Fruit fly (Drosophila melanogaster) whole organism, prepupa: ENCODE results near the gene Proc.
A peak's percentile ranks its signal among the peaks of the same experiment; 100 is the strongest.

Source experiments
- Blimp-1 ChIP-seq: fragments of 200-800 bp; sonication (Bioruptor generic); optimal IDR thresholded peaks from 3 replicates; lab custom pipeline; 2017; ENCODE audit warnings: missing biosample characterization, missing genetic modification characterization, mild to moderate bottlenecking, moderate library complexity, missing genetic modification reagents
- CG10631 ChIP-seq: fragments of 200-800 bp; sonication (Bioruptor generic); optimal IDR thresholded peaks from 2 replicates; lab custom pipeline; 2016; ENCODE audit warnings: missing biosample characterization, missing genetic modification characterization
- CG10669 ChIP-seq: fragments of 200-800 bp; sonication (Bioruptor generic); optimal IDR thresholded peaks from 3 replicates; lab custom pipeline; 2018; ENCODE audit warnings: missing biosample characterization, mild to moderate bottlenecking, missing genetic modification characterization, moderate library complexity
- CG11294 ChIP-seq: fragments of 200-800 bp; sonication (Bioruptor generic); IDR thresholded peaks from 2 replicates; pipeline ENCODE4 v1.3.6; 2022; ENCODE audit warnings: missing biosample characterization, missing genetic modification characterization
- CG11762 ChIP-seq: fragments of 200-800 bp; sonication (Bioruptor generic); optimal IDR thresholded peaks from 3 replicates; lab custom pipeline; 2016; ENCODE audit warnings: missing biosample characterization, missing genetic modification characterization; ENCODE audit not compliant: insufficient read depth
- CG11902 ChIP-seq: fragments of 200-800 bp; sonication (Bioruptor generic); optimal IDR thresholded peaks from 3 replicates; lab custom pipeline; 2016; ENCODE audit warnings: missing biosample characterization, missing genetic modification characterization
- CG15336 ChIP-seq: fragments of 200-800 bp; sonication (Bioruptor generic); IDR thresholded peaks from 2 replicates; pipeline ENCODE4 v1.3.6; 2022; ENCODE audit warnings: missing biosample characterization, missing genetic modification characterization
- CG16779 ChIP-seq: fragments of 200-800 bp; sonication (Bioruptor generic); optimal IDR thresholded peaks from 3 replicates; lab custom pipeline; 2017; ENCODE audit warnings: missing biosample characterization, mild to moderate bottlenecking, missing genetic modification characterization
- CG3032 ChIP-seq: fragments of 200-800 bp; optimal IDR thresholded peaks from 2 replicates; lab custom pipeline; 2019; ENCODE audit warnings: missing biosample characterization, mild to moderate bottlenecking, missing genetic modification characterization, moderate library complexity
- CG31627 ChIP-seq: fragments of 200-800 bp; sonication (Bioruptor generic); optimal IDR thresholded peaks from 3 replicates; lab custom pipeline; 2016; ENCODE audit warnings: missing biosample characterization, missing genetic modification characterization
- CG32006 ChIP-seq: fragments of 200-800 bp; sonication (Bioruptor generic); optimal IDR thresholded peaks from 3 replicates; lab custom pipeline; 2017; ENCODE audit warnings: missing biosample characterization, mild to moderate bottlenecking, missing genetic modification characterization
- CG3919 ChIP-seq: fragments of 200-800 bp; sonication (Bioruptor generic); optimal IDR thresholded peaks from 3 replicates; lab custom pipeline; 2016; ENCODE audit warnings: missing biosample characterization, missing genetic modification characterization
- CG4318 ChIP-seq: fragments of 200-800 bp; sonication (Bioruptor generic); optimal IDR thresholded peaks from 3 replicates; lab custom pipeline; 2017; ENCODE audit warnings: missing biosample characterization, mild to moderate bottlenecking, missing genetic modification characterization
- CG6163 ChIP-seq: fragments of 200-800 bp; sonication (Bioruptor generic); IDR thresholded peaks from 3 replicates; pipeline ENCODE4 v1.3.6; 2022; ENCODE audit warnings: missing biosample characterization, missing genetic modification characterization
- CG6276 ChIP-seq: fragments of 200-800 bp; sonication (Bioruptor generic); optimal IDR thresholded peaks from 2 replicates; lab custom pipeline; 2017; ENCODE audit warnings: missing biosample characterization, mild to moderate bottlenecking, missing genetic modification characterization
- CG6792 ChIP-seq: fragments of 200-800 bp; sonication (Bioruptor generic); optimal IDR thresholded peaks from 3 replicates; lab custom pipeline; 2016; ENCODE audit warnings: missing biosample characterization, missing genetic modification characterization
- CG6808 ChIP-seq: fragments of 200-800 bp; sonication (Bioruptor generic); optimal IDR thresholded peaks from 3 replicates; lab custom pipeline; 2017; ENCODE audit warnings: missing biosample characterization, missing genetic modification characterization, mild to moderate bottlenecking, moderate library complexity, missing genetic modification reagents
- CG6854 ChIP-seq: fragments of 200-800 bp; sonication (Bioruptor generic); optimal IDR thresholded peaks from 2 replicates; lab custom pipeline; 2017; ENCODE audit warnings: missing biosample characterization, mild to moderate bottlenecking, missing genetic modification characterization
- CG7368 ChIP-seq: fragments of 200-800 bp; sonication (Bioruptor generic); optimal IDR thresholded peaks from 3 replicates; lab custom pipeline; 2016; ENCODE audit warnings: missing biosample characterization, missing genetic modification characterization
- CG8119 ChIP-seq: fragments of 200-800 bp; sonication (Bioruptor generic); IDR thresholded peaks from 3 replicates; pipeline ENCODE4 v1.3.6; 2022; ENCODE audit warnings: missing biosample characterization, missing genetic modification characterization
- CG8632 ChIP-seq: fragments of 200-800 bp; sonication (Bioruptor generic); optimal IDR thresholded peaks from 3 replicates; lab custom pipeline; 2016; ENCODE audit warnings: missing biosample characterization, missing genetic modification characterization
- Eip75B ChIP-seq: fragments of 200-800 bp; sonication (Bioruptor generic); optimal IDR thresholded peaks from 3 replicates; lab custom pipeline; 2016; ENCODE audit warnings: missing biosample characterization, missing genetic modification characterization
- Ets96B ChIP-seq: fragments of 200-800 bp; optimal IDR thresholded peaks from 2 replicates; lab custom pipeline; 2019; ENCODE audit warnings: missing biosample characterization, mild to moderate bottlenecking, missing genetic modification characterization, moderate library complexity
- Gug ChIP-seq: fragments of 200-800 bp; sonication (Bioruptor generic); IDR thresholded peaks from 2 replicates; pipeline ENCODE4 v1.3.6; 2022; ENCODE audit warnings: missing biosample characterization, missing genetic modification characterization
- Hr38 ChIP-seq: sonication (Bioruptor generic); optimal IDR thresholded peaks from 2 replicates; lab custom pipeline; 2016; ENCODE audit warnings: missing biosample characterization, missing genetic modification characterization
- Hr39 ChIP-seq: fragments of 200-800 bp; sonication (Bioruptor generic); optimal IDR thresholded peaks from 2 replicates; lab custom pipeline; 2016; ENCODE audit warnings: missing biosample characterization, missing genetic modification characterization
- Hr4 ChIP-seq: fragments of 200-800 bp; sonication (Bioruptor generic); optimal IDR thresholded peaks from 3 replicates; lab custom pipeline; 2016; ENCODE audit warnings: missing biosample characterization, missing genetic modification characterization
- OdsH ChIP-seq: fragments of 200-800 bp; sonication (Bioruptor generic); optimal IDR thresholded peaks from 3 replicates; lab custom pipeline; 2016; ENCODE audit warnings: missing biosample characterization, missing genetic modification characterization
- Smox ChIP-seq: fragments of 200-800 bp; sonication (Bioruptor generic); optimal IDR thresholded peaks from 3 replicates; lab custom pipeline; 2016; ENCODE audit warnings: missing biosample characterization, missing genetic modification characterization
- Sox102F ChIP-seq: fragments of 200-800 bp; sonication (Bioruptor generic); optimal IDR thresholded peaks from 2 replicates; lab custom pipeline; 2016; ENCODE audit warnings: missing biosample characterization, mild to moderate bottlenecking, missing genetic modification characterization
- achi ChIP-seq: fragments of 200-800 bp; sonication (Bioruptor generic); optimal IDR thresholded peaks from 3 replicates; lab custom pipeline; 2016; ENCODE audit warnings: missing biosample characterization, missing genetic modification characterization
- acj6 ChIP-seq: fragments of 200-800 bp; sonication (Bioruptor generic); optimal IDR thresholded peaks from 3 replicates; lab custom pipeline; 2016; ENCODE audit warnings: missing biosample characterization, missing genetic modification characterization
- cyc ChIP-seq: fragments of 200-800 bp; sonication (Bioruptor generic); optimal IDR thresholded peaks from 3 replicates; lab custom pipeline; 2016; ENCODE audit warnings: missing biosample characterization, missing genetic modification characterization
- dac ChIP-seq: fragments of 200-800 bp; sonication (Bioruptor generic); optimal IDR thresholded peaks from 2 replicates; lab custom pipeline; 2017; ENCODE audit warnings: missing biosample characterization, mild to moderate bottlenecking, missing genetic modification characterization
- dsx ChIP-seq: fragments of 200-800 bp; optimal IDR thresholded peaks from 3 replicates; lab custom pipeline; 2019; ENCODE audit warnings: missing biosample characterization, mild to moderate bottlenecking, missing genetic modification characterization, moderate library complexity; ENCODE audit not compliant: poor library complexity, severe bottlenecking
- eg ChIP-seq: fragments of 200-800 bp; sonication (Bioruptor generic); IDR thresholded peaks from 3 replicates; pipeline ENCODE4 v1.3.6; 2022; ENCODE audit warnings: missing biosample characterization, missing genetic modification characterization
- esn ChIP-seq: fragments of 200-800 bp; sonication (Bioruptor generic); optimal IDR thresholded peaks from 2 replicates; lab custom pipeline; 2016; ENCODE audit warnings: missing biosample characterization, mild to moderate bottlenecking, missing genetic modification characterization, moderate library complexity
- fd59A ChIP-seq: fragments of 200-800 bp; sonication (Bioruptor generic); optimal IDR thresholded peaks from 2 replicates; lab custom pipeline; 2017; ENCODE audit warnings: missing biosample characterization, mild to moderate bottlenecking, missing genetic modification characterization, missing genetic modification reagents
- fd85E ChIP-seq: fragments of 200-800 bp; sonication (Bioruptor generic); optimal IDR thresholded peaks from 3 replicates; lab custom pipeline; 2016; ENCODE audit warnings: missing biosample characterization, missing genetic modification characterization
- fkh ChIP-seq: fragments of 200-800 bp; sonication (Bioruptor generic); optimal IDR thresholded peaks from 3 replicates; lab custom pipeline; 2017; ENCODE audit warnings: missing biosample characterization, mild to moderate bottlenecking, missing genetic modification characterization, moderate library complexity
- lz ChIP-seq: fragments of 200-800 bp; sonication (Bioruptor generic); optimal IDR thresholded peaks from 3 replicates; lab custom pipeline; 2016; ENCODE audit warnings: missing biosample characterization, missing genetic modification characterization
- pdm3 ChIP-seq: fragments of 200-800 bp; sonication (Bioruptor generic); optimal IDR thresholded peaks from 3 replicates; lab custom pipeline; 2016; ENCODE audit warnings: missing biosample characterization, missing genetic modification characterization
- salr ChIP-seq, 2 experiments: fragments of 200-800 bp; sonication (Bioruptor generic); optimal IDR thresholded peaks; 3 replicates each; lab custom pipeline; 2016 to 2018; ENCODE audit warnings: missing biosample characterization in 2 of 2, missing genetic modification characterization in 2 of 2, mild to moderate bottlenecking in 1 of 2
- spab ChIP-seq: fragments of 200-800 bp; sonication (Bioruptor generic); optimal IDR thresholded peaks from 2 replicates; lab custom pipeline; 2017; ENCODE audit warnings: missing biosample characterization, mild to moderate bottlenecking, missing genetic modification characterization, missing genetic modification reagents
- ss ChIP-seq, 2 experiments: fragments of 200-800 bp; sonication (Bioruptor generic); optimal IDR thresholded peaks; 2 replicates in 1 of 2; 3 replicates in 1 of 2; lab custom pipeline; 2017 to 2018; ENCODE audit warnings: mild to moderate bottlenecking in 2 of 2, missing biosample characterization in 2 of 2, missing genetic modification characterization in 2 of 2, moderate library complexity in 1 of 2
- svp ChIP-seq: fragments of 200-800 bp; sonication (Bioruptor generic); peaks from one replicate; lab custom pipeline; 2016; ENCODE audit warnings: missing biosample characterization, missing genetic modification characterization
- topi ChIP-seq: fragments of 200-800 bp; sonication (Bioruptor generic); optimal IDR thresholded peaks from 3 replicates; lab custom pipeline; 2016; ENCODE audit warnings: missing biosample characterization, missing genetic modification characterization
- vri ChIP-seq: fragments of 200-800 bp; sonication (Bioruptor generic); optimal IDR thresholded peaks from 3 replicates; lab custom pipeline; 2016; ENCODE audit warnings: missing biosample characterization, mild to moderate bottlenecking, missing genetic modification characterization

Gene Proc

DNA sequence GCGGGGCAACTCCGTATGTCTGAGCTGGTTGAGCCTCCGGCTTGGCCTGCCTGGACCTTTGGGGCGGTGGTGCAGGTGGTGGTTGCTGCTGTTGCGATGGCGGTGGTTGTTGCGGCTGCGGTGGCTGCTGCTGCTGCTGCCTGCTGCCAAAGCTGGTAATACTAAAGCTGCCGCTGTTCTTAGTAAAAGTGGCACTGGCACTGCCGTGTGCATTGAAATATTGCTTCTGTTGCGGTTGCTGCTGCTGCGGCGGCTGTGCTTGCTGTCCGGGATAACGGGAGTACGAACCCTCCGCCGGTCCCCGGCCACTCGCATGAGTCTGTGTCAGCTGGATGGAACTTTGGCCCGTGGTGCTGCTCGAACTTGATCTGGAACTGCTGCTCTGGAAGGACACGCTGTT is 7.1 kb upstream of the Proc start:
- no peak for TF ChIP-seq CG6163
- TF ChIP-seq dac (GFP tag; lab: Kevin White, UChicago) = no peak
- no peak for TF ChIP-seq Hr39 (GFP tag; lab: Kevin White, UChicago)
- no peak for TF ChIP-seq Smox (GFP tag; lab: Kevin White, UChicago)
- no peak for TF ChIP-seq CG8632
- TF ChIP-seq CG10669 = no peak
- no peak for TF ChIP-seq CG3919 (GFP tag; lab: Kevin White, UChicago)
- TF ChIP-seq achi (GFP tag; lab: Kevin White, UChicago) = no peak
- no peak for TF ChIP-seq CG8119 (GFP tag; lab: Robert Waterston, UW)
- TF ChIP-seq Ets96B = no peak
- TF ChIP-seq CG3032 (tag; lab: Kevin White, UChicago) = no peak

DNA sequence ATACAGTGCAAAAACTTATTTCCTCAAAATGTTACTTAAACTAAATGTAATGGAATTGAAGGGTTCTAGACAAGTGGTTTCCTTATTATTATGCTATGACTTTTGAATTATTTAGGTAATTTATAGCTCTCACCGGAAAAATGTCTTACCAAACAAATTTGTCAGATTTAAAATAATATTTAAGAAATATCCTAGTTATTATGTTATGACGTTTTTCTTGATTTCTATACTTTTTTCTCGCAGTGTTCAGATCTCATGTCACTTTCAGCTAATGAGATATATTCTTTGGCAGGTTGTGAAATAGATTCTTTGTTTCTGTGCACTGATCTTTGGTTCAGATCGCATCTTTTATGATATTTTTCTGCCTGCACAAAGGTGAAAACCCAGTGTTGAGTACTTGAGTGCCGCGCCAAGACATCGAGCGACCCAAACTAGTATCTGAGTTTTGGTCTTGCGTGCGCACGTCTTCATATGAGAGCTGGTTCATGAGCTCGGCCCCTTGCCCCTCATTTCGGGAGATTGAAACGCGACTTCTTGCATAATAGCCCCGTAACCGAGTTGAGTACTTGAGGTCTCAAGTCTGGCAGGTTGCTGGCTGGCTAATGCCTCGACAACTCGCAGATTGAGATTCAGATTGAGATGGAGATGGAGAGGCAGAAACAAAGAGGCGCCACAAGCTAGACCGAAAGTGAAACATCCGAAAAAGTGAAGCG is 5.4 kb upstream of the Proc start:
- no peak for TF ChIP-seq CG11294 (GFP tag; lab: Robert Waterston, UW)
- peak; percentile 54 for TF ChIP-seq CG6792 (GFP tag; lab: Kevin White, UChicago)
- TF ChIP-seq CG6276 (GFP tag; lab: Kevin White, UChicago) = no peak
- peak; percentile 35 for TF ChIP-seq pdm3
- no peak for TF ChIP-seq Ets96B
- TF ChIP-seq ss (GFP tag; optimal IDR thresholded peaks at IDR 0.05; lab: Kevin White, UChicago) = peak in 1 of 2 experiments; percentile 59
- TF ChIP-seq CG4318 (GFP tag; lab: Kevin White, UChicago) = no peak
- TF ChIP-seq CG10669 = no peak
- TF ChIP-seq svp (GFP tag; lab: Kevin White, UChicago) = no peak
- no peak for TF ChIP-seq CG6808 (GFP tag; lab: Kevin White, UChicago)
- peak; percentile 35 for TF ChIP-seq OdsH
- TF ChIP-seq spab (GFP tag; lab: Kevin White, UChicago) = no peak
- no peak for TF ChIP-seq CG16779 (tag; lab: Kevin White, UChicago)
- TF ChIP-seq achi (GFP tag; lab: Kevin White, UChicago) = peak; percentile 33
- TF ChIP-seq Hr4 (GFP tag; lab: Kevin White, UChicago) = no peak
- no peak for TF ChIP-seq fd85E (GFP tag; lab: Kevin White, UChicago)
- no peak; the same call in 2 of the 3 replicates for TF ChIP-seq CG6163
- TF ChIP-seq acj6 (GFP tag; lab: Kevin White, UChicago) = peak; percentile 49
- TF ChIP-seq fd59A (GFP tag; lab: Kevin White, UChicago) = no peak
- no peak for TF ChIP-seq cyc (GFP tag; lab: Kevin White, UChicago)
- TF ChIP-seq esn (GFP tag; lab: Kevin White, UChicago) = peak; percentile 50
- no peak for TF ChIP-seq CG31627 (GFP tag; lab: Kevin White, UChicago)
- peak; percentile 41 for TF ChIP-seq CG10631 (GFP tag; lab: Kevin White, UChicago)
- TF ChIP-seq dsx (GFP tag; lab: Kevin White, UChicago) = no peak
- peak; percentile 12 for TF ChIP-seq CG32006 (GFP tag; lab: Kevin White, UChicago)
- peak in 1 of 2 experiments; percentile 23 for TF ChIP-seq salr (GFP tag; optimal IDR thresholded peaks at IDR 0.05; lab: Kevin White, UChicago)
- TF ChIP-seq Sox102F (GFP tag; lab: Kevin White, UChicago) = peak; percentile 18
- no peak for TF ChIP-seq fkh
- peak; percentile 22 for TF ChIP-seq topi (GFP tag; lab: Kevin White, UChicago)
- TF ChIP-seq CG8632 = peak; percentile 29
- no peak for TF ChIP-seq vri (GFP tag; lab: Kevin White, UChicago)
- no peak for TF ChIP-seq CG6854 (GFP tag; lab: Kevin White, UChicago)
- no peak for TF ChIP-seq Gug
- TF ChIP-seq CG3032 (tag; lab: Kevin White, UChicago) = no peak
- TF ChIP-seq Eip75B (GFP tag; lab: Kevin White, UChicago) = peak; percentile 47
- no peak for TF ChIP-seq CG15336 (GFP tag; lab: Robert Waterston, UW)
- peak; percentile 32 for TF ChIP-seq Blimp-1 (GFP tag; lab: Kevin White, UChicago)
- TF ChIP-seq lz (GFP tag; lab: Kevin White, UChicago) = peak; percentile 19
- no peak for TF ChIP-seq CG11902 (GFP tag; lab: Kevin White, UChicago)
- no peak for TF ChIP-seq CG7368 (GFP tag; lab: Kevin White, UChicago)
- no peak for TF ChIP-seq Hr38 (GFP tag; lab: Kevin White, UChicago)
- TF ChIP-seq dac (GFP tag; lab: Kevin White, UChicago) = no peak
- no peak for TF ChIP-seq CG11762 (GFP tag; lab: Kevin White, UChicago)
- no peak for TF ChIP-seq CG8119 (GFP tag; lab: Robert Waterston, UW)
- TF ChIP-seq eg (GFP tag; lab: Robert Waterston, UW) = no peak
